Worm (Caenorhabditis elegans) whole organism, young adult: Measurements from ENCODE around the gene ZK829.7.

Experiments
- F23B12.7 ChIP-seq: sonication (generic microtip); optimal IDR thresholded peaks from 2 replicates; lab custom pipeline; 2017; ENCODE audit warnings: missing genetic modification characterization, mild to moderate bottlenecking, missing compliant biosample characterization, antibody characterized with exemption, moderate library complexity; ENCODE audit not compliant: insufficient read depth
- F49E8.2 ChIP-seq: sonication (generic microtip); optimal IDR thresholded peaks from 3 replicates; lab custom pipeline; 2017; ENCODE audit warnings: missing genetic modification characterization, mild to moderate bottlenecking, missing compliant biosample characterization, antibody characterized with exemption, moderate library complexity; ENCODE audit not compliant: insufficient read depth
- ZK185.1 ChIP-seq: sonication (generic microtip); optimal IDR thresholded peaks from 2 replicates; lab custom pipeline; 2016; ENCODE audit warnings: mild to moderate bottlenecking, missing genetic modification characterization, missing compliant biosample characterization; ENCODE audit not compliant: poor library complexity, severe bottlenecking
- snpc-4 ChIP-seq, 5 experiments: fragments of 150-350 bp in 1 of 5; sonication (generic microtip) in 4 of 5; optimal IDR thresholded peaks; 2 replicates each; lab custom pipeline; 2014 to 2018; ENCODE audit warnings: missing genetic modification characterization in 5 of 5, missing biosample characterization in 3 of 5, antibody characterized with exemption in 2 of 5, mild to moderate bottlenecking in 2 of 5, missing compliant biosample characterization in 2 of 5, missing genotype in 2 of 5, moderate library complexity in 2 of 5, missing genetic modification reagents in 1 of 5

ce11 chrIV:11938554-11938953 lies 22.8 kb downstream of the ZK829.7 start:
- TF ChIP-seq F23B12.7 (tag; lab: Kevin White, UChicago) = no peak
- no peak for TF ChIP-seq ZK185.1 (tag; lab: Kevin White, UChicago)
- no peak for TF ChIP-seq snpc-4 (GFP tag; optimal IDR thresholded peaks at IDR 0.05; lab: Kevin White, UChicago)
- TF ChIP-seq snpc-4 (tag; optimal IDR thresholded peaks at IDR 0.05; lab: Kevin White, UChicago) = no peak
- no peak for TF ChIP-seq F49E8.2
